Fruit fly (Drosophila melanogaster): ENCODE results near the gene CG5639.
A peak's percentile ranks its signal among the peaks of the same experiment; 100 is the strongest.

The CG5639 gene

DNA sequence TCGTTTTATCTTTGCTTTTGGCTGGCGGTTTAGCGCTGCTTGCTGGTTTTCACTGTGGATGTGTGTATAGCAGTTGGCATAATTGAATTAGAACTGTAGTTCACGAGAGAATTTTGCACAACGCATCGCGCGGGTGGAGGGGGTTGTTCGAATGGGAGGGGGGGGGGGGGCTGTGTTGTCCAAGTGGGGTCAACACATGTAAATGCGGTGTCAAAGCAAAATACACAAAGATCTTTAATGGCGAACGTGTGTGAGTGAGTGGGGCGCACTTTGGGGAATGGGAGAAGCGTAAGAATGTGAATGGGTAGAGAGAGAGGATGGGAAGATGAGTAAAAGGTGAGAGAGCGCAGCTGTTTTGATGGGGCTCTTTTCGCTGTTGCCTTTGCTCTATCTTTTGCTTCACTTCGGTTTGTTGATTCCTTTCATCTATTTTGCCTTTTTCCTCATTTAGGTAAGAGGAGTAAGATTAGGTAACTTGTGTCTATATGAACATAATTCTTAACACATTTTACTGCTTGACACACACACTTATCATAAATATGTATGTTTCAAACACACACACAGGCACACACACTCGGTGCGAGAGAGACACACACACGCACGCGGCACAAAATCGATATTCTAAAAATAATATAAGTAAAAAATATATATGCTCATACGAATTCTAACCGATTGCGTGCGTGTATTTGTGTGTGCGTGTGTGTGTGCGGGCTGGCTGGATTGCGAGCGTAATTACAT is 15.5 kb downstream of the CG5639 start:
- TF ChIP-seq Hnf4 (GFP tag; optimal IDR thresholded peaks at IDR 0.05) (no peak), psq (GFP tag; optimal IDR thresholded peaks at IDR 0.05) (peak; percentile 72), rgr (GFP tag; optimal IDR thresholded peaks at IDR 0.05) (no peak), CG9705 (GFP tag; optimal IDR thresholded peaks at IDR 0.05) (no peak), woc (GFP tag; optimal IDR thresholded peaks at IDR 0.05) (no peak), Sp1 (GFP tag; optimal IDR thresholded peaks at IDR 0.05) (no peak), brk (GFP tag; optimal IDR thresholded peaks at IDR 0.05) (peak; percentile 20), Rel (GFP tag; optimal IDR thresholded peaks at IDR 0.05) (no peak), Rel (tag; optimal IDR thresholded peaks at IDR 0.05) (peak; percentile 14), Hr83 (GFP tag; optimal IDR thresholded peaks at IDR 0.05; ENCODE audit: poor library complexity, severe bottlenecking) (peak; percentile 40), dsf (GFP tag; optimal IDR thresholded peaks at IDR 0.05; ENCODE audit: borderline replicate concordance) (no peak), Dif (GFP tag; optimal IDR thresholded peaks at IDR 0.05; ENCODE audit: partially characterized antibody) (peak; percentile 54)

DNA sequence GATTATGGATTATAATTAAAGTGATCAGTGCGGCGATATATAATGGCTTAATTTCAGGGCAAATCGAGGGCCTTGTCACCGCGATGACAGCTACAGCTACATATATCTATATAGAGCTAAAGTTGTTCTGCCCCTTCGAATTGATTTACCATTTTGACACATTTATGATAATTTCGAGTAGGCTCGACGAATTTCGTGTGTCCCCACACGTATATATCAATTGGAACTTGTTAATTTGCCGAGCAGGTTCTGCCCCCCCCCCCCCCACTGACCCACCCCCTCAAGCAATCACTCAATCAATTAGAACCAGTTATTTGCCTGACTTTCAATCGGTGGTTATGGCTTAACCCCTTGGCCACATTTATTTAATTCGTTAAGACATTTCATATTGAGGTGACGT is 16.5 kb downstream of the CG5639 start:
- TF ChIP-seq Hnf4 (GFP tag; optimal IDR thresholded peaks at IDR 0.05) (no peak), jim (GFP tag; optimal IDR thresholded peaks at IDR 0.05) (no peak), Hr78 (GFP tag; optimal IDR thresholded peaks at IDR 0.05) (no peak), pan (optimal IDR thresholded peaks at IDR 0.05) (no peak), Mio (GFP tag; optimal IDR thresholded peaks at IDR 0.05) (no peak), Rel (GFP tag; optimal IDR thresholded peaks at IDR 0.05) (no peak), Rel (tag; optimal IDR thresholded peaks at IDR 0.05) (no peak), Sp1 (GFP tag; optimal IDR thresholded peaks at IDR 0.05) (no peak)

DNA sequence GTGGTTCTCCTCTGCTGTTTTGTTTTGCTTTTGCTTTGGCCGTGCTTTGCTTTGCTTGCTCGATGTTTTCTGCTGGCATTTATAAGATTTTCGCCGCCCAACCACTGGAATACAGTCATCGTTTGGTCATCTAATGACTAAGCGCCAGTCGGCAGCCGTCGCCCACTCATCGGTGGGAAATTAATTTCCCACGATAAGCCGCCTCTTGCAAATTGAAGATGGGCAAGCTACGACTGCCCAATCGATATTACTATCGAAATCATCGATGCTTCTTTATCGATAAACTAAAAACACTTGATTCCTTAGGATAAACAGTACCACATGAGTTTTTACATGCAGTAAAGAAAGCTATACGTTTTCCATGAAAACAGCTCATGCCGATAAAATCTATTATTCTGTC is 25.2 kb downstream of the CG5639 start:
- no peak for TF ChIP-seq dl (GFP tag; optimal IDR thresholded peaks at IDR 0.05; ENCODE audit: insufficient read depth in 1 of 2, partially characterized antibody in 2 of 2)

DNA sequence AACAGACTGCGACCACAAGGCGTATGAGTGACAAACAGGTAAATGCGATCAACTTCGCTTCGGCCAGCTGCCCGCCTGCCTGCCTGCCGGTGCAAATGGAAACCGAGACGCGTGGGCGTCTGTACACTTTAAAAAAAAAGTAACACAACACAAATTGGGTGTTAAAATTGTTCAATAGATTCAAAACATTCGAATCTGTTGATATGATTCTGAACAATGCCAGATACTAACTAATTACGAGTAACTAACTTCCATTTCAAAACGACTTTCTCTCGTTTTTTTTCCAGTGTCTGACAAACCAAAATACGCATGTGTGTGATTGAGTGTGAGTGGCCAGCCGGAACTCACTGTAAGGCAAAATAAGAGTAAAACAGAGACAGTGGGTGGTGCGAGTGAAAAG is 26.2 kb downstream of the CG5639 start:
- peak; percentile 11 for TF ChIP-seq Mio (GFP tag; optimal IDR thresholded peaks at IDR 0.05)
- peak; percentile 89 for TF ChIP-seq CG32264 (GFP tag; optimal IDR thresholded peaks at IDR 0.05)
- TF ChIP-seq Dfd (GFP tag; optimal IDR thresholded peaks at IDR 0.05): no peak
- TF ChIP-seq CG9705 (GFP tag; optimal IDR thresholded peaks at IDR 0.05): peak; percentile 69
- peak; percentile 79 for TF ChIP-seq sage (GFP tag; optimal IDR thresholded peaks at IDR 0.05)
- peak; percentile 88 for TF ChIP-seq br (GFP tag; optimal IDR thresholded peaks at IDR 0.05)
- TF ChIP-seq ey (GFP tag; optimal IDR thresholded peaks at IDR 0.05): peak; percentile 87
- TF ChIP-seq lola (GFP tag; optimal IDR thresholded peaks at IDR 0.05): no peak
- peak; percentile 75 for TF ChIP-seq psq (GFP tag; optimal IDR thresholded peaks at IDR 0.05)
- peak; percentile 71 for TF ChIP-seq Jra (GFP tag; optimal IDR thresholded peaks at IDR 0.05)
- TF ChIP-seq foxo (GFP tag; optimal IDR thresholded peaks at IDR 0.05): peak; percentile 80 to 93
- peak; percentile 92 for TF ChIP-seq fru (GFP tag; optimal IDR thresholded peaks at IDR 0.05)
- TF ChIP-seq tai (GFP tag; optimal IDR thresholded peaks at IDR 0.05): peak; percentile 70
- TF ChIP-seq Abd-B (GFP tag; optimal IDR thresholded peaks at IDR 0.05): no peak
- TF ChIP-seq Hr78 (GFP tag; optimal IDR thresholded peaks at IDR 0.05): no peak
- no peak for TF ChIP-seq N (GFP tag; optimal IDR thresholded peaks at IDR 0.05)
- no peak for TF ChIP-seq jim (GFP tag; optimal IDR thresholded peaks at IDR 0.05)
- TF ChIP-seq Hr83 (GFP tag; optimal IDR thresholded peaks at IDR 0.05; ENCODE audit: poor library complexity, severe bottlenecking): no peak
- TF ChIP-seq brk (GFP tag; optimal IDR thresholded peaks at IDR 0.05): no peak
- TF ChIP-seq Myc (optimal IDR thresholded peaks at IDR 0.05): no peak
- TF ChIP-seq h (GFP tag; optimal IDR thresholded peaks at IDR 0.05): peak; percentile 98
- TF ChIP-seq usp (GFP tag; optimal IDR thresholded peaks at IDR 0.05): no peak
- peak; percentile 38 for TF ChIP-seq sv (GFP tag; optimal IDR thresholded peaks at IDR 0.05)
- TF ChIP-seq pan (optimal IDR thresholded peaks at IDR 0.05): no peak
- peak; percentile 71 for TF ChIP-seq woc (GFP tag; optimal IDR thresholded peaks at IDR 0.05)
- TF ChIP-seq dsf (GFP tag; optimal IDR thresholded peaks at IDR 0.05; ENCODE audit: borderline replicate concordance): no peak
- TF ChIP-seq Sp1 (GFP tag; optimal IDR thresholded peaks at IDR 0.05): peak; percentile 66
- no peak for TF ChIP-seq CrebA (GFP tag; optimal IDR thresholded peaks at IDR 0.05; ENCODE audit: borderline replicate concordance)
- no peak for TF ChIP-seq dl (GFP tag; optimal IDR thresholded peaks at IDR 0.05; ENCODE audit: insufficient read depth in 1 of 2, partially characterized antibody in 2 of 2)
- peak; percentile 74 for TF ChIP-seq Hnf4 (GFP tag; optimal IDR thresholded peaks at IDR 0.05)
- peak; percentile 87 for TF ChIP-seq OdsH (GFP tag; optimal IDR thresholded peaks at IDR 0.05)
- no peak for TF ChIP-seq Dif (GFP tag; optimal IDR thresholded peaks at IDR 0.05; ENCODE audit: partially characterized antibody)
- peak; percentile 80 for TF ChIP-seq dmrt93B (GFP tag; optimal IDR thresholded peaks at IDR 0.05)
- no peak for TF ChIP-seq Vsx2 (GFP tag; optimal IDR thresholded peaks at IDR 0.05; ENCODE audit: partially characterized antibody)
- peak; percentile 90 for TF ChIP-seq HLH106 (tag; optimal IDR thresholded peaks at IDR 0.05)
- TF ChIP-seq GATAd (GFP tag; optimal IDR thresholded peaks at IDR 0.05): peak; percentile 52
- peak; percentile 85 for TF ChIP-seq rgr (GFP tag; optimal IDR thresholded peaks at IDR 0.05)
- peak; percentile 27 for TF ChIP-seq Rel (GFP tag; optimal IDR thresholded peaks at IDR 0.05)
- peak; percentile 29 for TF ChIP-seq Rel (tag; optimal IDR thresholded peaks at IDR 0.05)

All from whole organism, wandering third instar larva.